Worm (Caenorhabditis elegans) whole organism, L1 larva: ENCODE results near the gene ZK1290.14.
A peak's percentile ranks its signal among the peaks of the same experiment; 100 is the strongest.

ENCODE experiments used
- C16A3.4 ChIP-seq: fragments of 150-350 bp; optimal IDR thresholded peaks from 2 replicates; lab custom pipeline; 2014; ENCODE audit warnings: missing biosample characterization, missing genetic modification characterization
- F16B12.6 ChIP-seq: fragments of 150-350 bp; optimal IDR thresholded peaks from 2 replicates; lab custom pipeline; 2014; ENCODE audit warnings: missing biosample characterization, missing genetic modification characterization
- ama-1 ChIP-seq: fragments of 150-350 bp; optimal IDR thresholded peaks from 2 replicates; lab custom pipeline; 2014
- blmp-1 ChIP-seq: fragments of 150-350 bp; optimal IDR thresholded peaks from 2 replicates; lab custom pipeline; 2014; ENCODE audit warnings: missing biosample characterization, missing genetic modification characterization
- ceh-8 ChIP-seq: fragments of 200-800 bp; sonication (Bioruptor generic); optimal IDR thresholded peaks from 2 replicates; lab custom pipeline; 2018; ENCODE audit warnings: mild to moderate bottlenecking, missing genetic modification characterization, moderate library complexity, missing compliant biosample characterization
- ces-1 ChIP-seq: fragments of 150-350 bp; optimal IDR thresholded peaks from 2 replicates; lab custom pipeline; 2014; ENCODE audit warnings: missing biosample characterization, missing genetic modification reagents, missing genetic modification characterization
- dpl-1 ChIP-seq, 3 experiments: fragments of 150-350 bp in 2 of 3; sonication (generic microtip) in 1 of 3; optimal IDR thresholded peaks; 2 replicates each; lab custom pipeline; 2014 to 2017; ENCODE audit warnings: missing biosample characterization in 3 of 3, missing genetic modification characterization in 3 of 3, missing genetic modification reagents in 3 of 3
- efl-1 ChIP-seq, 4 experiments: fragments of 150-350 bp; optimal IDR thresholded peaks in 3 of 4; peaks in 1 of 4; 1 replicate in 1 of 4; 2 replicates in 3 of 4; lab custom pipeline; 2014; ENCODE audit warnings: missing biosample characterization in 2 of 4, missing genetic modification characterization in 2 of 4, missing genetic modification reagents in 2 of 4
- efl-3 ChIP-seq: fragments of 200-800 bp; sonication (Bioruptor generic); optimal IDR thresholded peaks from 2 replicates; lab custom pipeline; 2018; ENCODE audit warnings: mild to moderate bottlenecking, missing genetic modification characterization, missing compliant biosample characterization
- elt-2 ChIP-seq: sonication (generic microtip); optimal IDR thresholded peaks from 2 replicates; lab custom pipeline; 2016; ENCODE audit warnings: missing genetic modification characterization, mild to moderate bottlenecking, inconsistent platforms, missing compliant biosample characterization, missing genetic modification reagents
- elt-3 ChIP-seq, 6 experiments: fragments of 150-350 bp in 1 of 6; sonication (generic microtip); optimal IDR thresholded peaks; 2 replicates each; lab custom pipeline; 2017 to 2018; ENCODE audit warnings: missing biosample characterization in 6 of 6, missing genetic modification characterization in 6 of 6, inconsistent platforms in 1 of 6
- fkh-10 ChIP-seq: sonication (generic microtip); optimal IDR thresholded peaks from 2 replicates; lab custom pipeline; 2017; ENCODE audit warnings: missing biosample characterization, missing genetic modification reagents, missing genetic modification characterization
- fos-1 ChIP-seq: fragments of 150-350 bp; optimal IDR thresholded peaks from 2 replicates; lab custom pipeline; 2014; ENCODE audit warnings: missing biosample characterization, missing genetic modification characterization
- grh-1 ChIP-seq: fragments of 200-800 bp; sonication (Bioruptor generic); IDR thresholded peaks from 2 replicates; pipeline ENCODE4 v1.3.6; 2022; ENCODE audit warnings: missing genetic modification reagents, missing genetic modification characterization, missing compliant biosample characterization
- isw-1 ChIP-seq: fragments of 200-800 bp; sonication (Bioruptor generic); IDR thresholded peaks from 2 replicates; pipeline ENCODE4 v1.3.6; 2022; ENCODE audit warnings: missing genetic modification characterization, missing compliant biosample characterization
- jun-1 ChIP-seq: fragments of 150-350 bp; optimal IDR thresholded peaks from 2 replicates; lab custom pipeline; 2014; ENCODE audit warnings: missing biosample characterization, missing genetic modification reagents, missing genetic modification characterization
- lin-13 ChIP-seq: fragments of 150-350 bp; optimal IDR thresholded peaks from 2 replicates; lab custom pipeline; 2014; ENCODE audit warnings: missing biosample characterization, missing genetic modification reagents, missing genetic modification characterization
- lin-15B ChIP-seq: fragments of 150-350 bp; sonication (generic microtip); optimal IDR thresholded peaks from 3 replicates; lab custom pipeline; 2014; ENCODE audit warnings: missing biosample characterization, missing genetic modification characterization
- lin-35 ChIP-seq, 2 experiments: fragments of 150-350 bp; optimal IDR thresholded peaks; 2 replicates each; lab custom pipeline; 2014; ENCODE audit warnings: missing biosample characterization in 2 of 2, missing genetic modification characterization in 2 of 2, missing genetic modification reagents in 2 of 2
- lin-39 ChIP-seq: fragments of 150-350 bp; optimal IDR thresholded peaks from 2 replicates; lab custom pipeline; 2014; ENCODE audit warnings: missing biosample characterization, missing genetic modification reagents, missing genetic modification characterization
- lir-3 ChIP-seq: sonication (generic microtip); optimal IDR thresholded peaks from 2 replicates; lab custom pipeline; 2016; ENCODE audit warnings: mild to moderate bottlenecking, missing genetic modification characterization, moderate library complexity, missing compliant biosample characterization; ENCODE audit not compliant: poor library complexity
- lsy-2 ChIP-seq, 2 experiments: fragments of 150-350 bp; optimal IDR thresholded peaks; 2 replicates each; lab custom pipeline; 2014; ENCODE audit warnings: missing biosample characterization in 2 of 2, missing genetic modification characterization in 2 of 2
- mep-1 ChIP-seq: fragments of 150-350 bp; optimal IDR thresholded peaks from 2 replicates; lab custom pipeline; 2014; ENCODE audit warnings: missing biosample characterization, missing genetic modification characterization
- nhr-19 ChIP-seq: fragments of 200-800 bp; sonication (Bioruptor generic); conservative IDR thresholded peaks from 2 replicates; pipeline ENCODE4 v1.3.6; 2022; ENCODE audit warnings: missing genetic modification characterization, missing compliant biosample characterization
- nhr-237 ChIP-seq: fragments of 150-350 bp; optimal IDR thresholded peaks from 2 replicates; lab custom pipeline; 2014; ENCODE audit warnings: missing biosample characterization, missing genetic modification characterization
- nhr-71 ChIP-seq: sonication (generic microtip); optimal IDR thresholded peaks from 2 replicates; lab custom pipeline; 2016; ENCODE audit warnings: mild to moderate bottlenecking, missing genetic modification characterization, moderate library complexity, missing compliant biosample characterization
- nhr-76 ChIP-seq: sonication (generic microtip); optimal IDR thresholded peaks from 2 replicates; lab custom pipeline; 2017; ENCODE audit warnings: missing biosample characterization, missing genetic modification characterization
- nhr-90 ChIP-seq: sonication (generic microtip); optimal IDR thresholded peaks from 2 replicates; lab custom pipeline; 2016; ENCODE audit warnings: mild to moderate bottlenecking, missing genetic modification characterization, missing compliant biosample characterization; ENCODE audit not compliant: poor library complexity
- snpc-4 ChIP-seq: fragments of 150-350 bp; optimal IDR thresholded peaks from 2 replicates; lab custom pipeline; 2014; ENCODE audit warnings: missing biosample characterization, missing genetic modification characterization
- sox-4 ChIP-seq: sonication (generic microtip); optimal IDR thresholded peaks from 2 replicates; lab custom pipeline; 2016; ENCODE audit warnings: missing genetic modification characterization, missing compliant biosample characterization
- sptf-1 ChIP-seq: fragments of 150-350 bp; optimal IDR thresholded peaks from 2 replicates; lab custom pipeline; 2014; ENCODE audit warnings: missing biosample characterization, missing genetic modification characterization
- sup-37 ChIP-seq: fragments of 200-800 bp; sonication (Bioruptor generic); optimal IDR thresholded peaks from 2 replicates; lab custom pipeline; 2018; ENCODE audit warnings: mild to moderate bottlenecking, missing genetic modification characterization, missing compliant biosample characterization
- tbx-2 ChIP-seq: sonication (generic microtip); optimal IDR thresholded peaks from 2 replicates; lab custom pipeline; 2016; ENCODE audit warnings: missing genetic modification characterization, missing compliant biosample characterization
- unc-130 ChIP-seq: fragments of 150-350 bp; optimal IDR thresholded peaks from 2 replicates; lab custom pipeline; 2017; ENCODE audit warnings: missing biosample characterization, missing genetic modification characterization, inconsistent platforms
- unc-30 ChIP-seq: sonication (generic microtip); optimal IDR thresholded peaks from 2 replicates; lab custom pipeline; 2017; ENCODE audit warnings: missing biosample characterization, missing genetic modification characterization
- unc-98 ChIP-seq: fragments of 200-800 bp; sonication (Bioruptor generic); IDR thresholded peaks from 2 replicates; pipeline ENCODE4 v1.3.6; 2022; ENCODE audit warnings: missing genetic modification characterization, missing compliant biosample characterization

Gene ZK1290.14

DNA sequence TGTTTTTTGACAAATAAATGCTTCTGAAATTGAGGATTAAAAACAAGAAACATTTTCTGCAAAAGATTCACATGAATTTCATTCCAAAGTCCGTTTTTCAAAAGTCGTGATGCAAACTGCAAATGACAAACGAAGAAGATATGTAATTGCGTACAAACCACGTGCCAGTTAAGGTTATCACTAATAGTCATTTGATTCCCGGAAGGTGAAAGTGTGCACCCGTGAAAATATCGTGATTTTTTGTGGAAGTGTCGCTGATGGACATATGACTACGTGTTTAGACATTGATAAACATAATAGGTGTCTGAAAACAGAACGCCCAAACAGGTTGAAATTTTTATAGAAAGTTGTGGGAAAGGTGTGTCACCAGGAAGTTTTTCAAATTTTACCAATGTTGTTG is 27.2 kb downstream of the ZK1290.14 start (continued):
- TF ChIP-seq C16A3.4 (peak; percentile 24), elt-3 (tag; optimal IDR thresholded peaks at IDR 0.05; lab: Kevin White, UChicago) (peak in 2 of 6 experiments; percentile 92 to 95), mep-1 (tag; lab: Kevin White, UChicago) (peak; percentile 23), unc-130 (tag; lab: Kevin White, UChicago) (peak; percentile 64), blmp-1 (tag; lab: Kevin White, UChicago) (peak; percentile 98), efl-3 (GFP tag; lab: Kevin White, UChicago) (no peak), elt-2 (tag; lab: Kevin White, UChicago) (peak; percentile 96), nhr-19 (GFP tag; lab: Robert Waterston, UW) (peak; percentile 81), nhr-71 (peak; percentile 86), lin-35 (GFP tag; optimal IDR thresholded peaks at IDR 0.05; lab: Kevin White, UChicago) (peak in 1 of 2 experiments; percentile 82), nhr-90 (tag; lab: Kevin White, UChicago) (peak; percentile 82), isw-1 (GFP tag; lab: Robert Waterston, UW) (no peak), lin-39 (tag; lab: Kevin White, UChicago) (no peak), grh-1 (GFP tag; lab: Robert Waterston, UW) (peak; percentile 84), sup-37 (GFP tag; lab: Kevin White, UChicago) (no peak), nhr-76 (no peak), lin-13 (GFP tag; lab: Kevin White, UChicago) (peak; percentile 3), dpl-1 (GFP tag; optimal IDR thresholded peaks at IDR 0.05; lab: Kevin White, UChicago) (peak; percentile 5 to 45 (median 17)), sox-4 (no peak), unc-98 (GFP tag; lab: Robert Waterston, UW) (no peak)

DNA sequence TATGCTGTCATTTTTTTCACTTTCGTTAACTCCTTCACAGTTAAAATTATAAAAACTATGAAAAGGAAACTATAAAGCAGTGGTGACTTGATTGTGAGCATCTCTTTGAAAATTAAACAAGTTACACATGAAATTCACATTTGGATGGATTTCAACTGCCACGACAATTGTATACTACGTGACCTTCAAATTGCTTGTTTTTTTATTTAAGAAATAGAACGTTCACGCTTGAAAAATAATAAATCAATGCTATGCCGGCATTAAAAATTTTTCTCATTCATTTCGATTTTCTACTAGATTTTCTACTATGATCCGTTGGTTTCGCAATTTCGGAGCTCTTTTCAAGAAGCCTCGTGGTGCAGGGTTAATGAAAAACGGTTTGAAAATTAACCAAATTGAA is 29.9 kb downstream of the ZK1290.14 start, which contains the start of the genes ZK1290.7 and rnh-1.1:
Gene ZK1290.7, minus strand, starts transcription at position 101 of the 400 bp plus-strand sequence.
Gene rnh-1.1, plus strand, starts transcription at position 281 of the 400 bp plus-strand sequence.
- no peak for TF ChIP-seq efl-1 (optimal IDR thresholded peaks at IDR 0.05; lab: Kevin White, UChicago)
- TF ChIP-seq efl-1 (GFP tag; optimal IDR thresholded peaks at IDR 0.05 in 1 of 2; lab: Kevin White, UChicago): no peak
- TF ChIP-seq ama-1 (lab: Kevin White, UChicago): no peak
- TF ChIP-seq nhr-71: no peak
- TF ChIP-seq tbx-2 (tag; lab: Kevin White, UChicago): no peak
- no peak for TF ChIP-seq snpc-4 (tag; lab: Kevin White, UChicago)
- no peak for TF ChIP-seq lin-15B (tag; lab: Kevin White, UChicago)
- TF ChIP-seq lin-13 (GFP tag; lab: Kevin White, UChicago): no peak
- TF ChIP-seq ces-1: no peak
- TF ChIP-seq elt-3 (tag; optimal IDR thresholded peaks at IDR 0.05; lab: Kevin White, UChicago): no peak
- TF ChIP-seq nhr-90 (tag; lab: Kevin White, UChicago): no peak
- no peak for TF ChIP-seq jun-1 (tag; lab: Kevin White, UChicago)

DNA sequence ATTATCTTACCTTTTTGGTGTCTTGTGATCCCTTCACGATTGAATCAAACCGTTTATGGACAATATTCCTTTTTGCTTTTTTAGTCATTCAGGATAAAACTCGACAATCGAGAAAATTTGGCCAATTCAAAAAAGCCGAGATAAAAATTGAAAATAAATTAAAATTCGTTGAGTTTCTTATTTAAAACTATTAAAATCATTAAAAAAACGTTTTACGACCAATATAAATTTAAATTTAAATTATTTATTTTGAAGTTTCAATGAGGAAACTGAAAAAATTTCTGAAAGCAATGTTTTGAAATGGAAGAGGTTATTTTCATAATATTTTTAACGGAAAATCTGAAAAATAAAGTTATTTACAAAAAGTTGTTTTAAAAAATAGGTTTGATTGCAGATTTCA is 32.1 kb downstream of the ZK1290.14 start, which contains the start of gene ZK1290.15:
Gene ZK1290.15, plus strand, starts transcription at position 301 of the 400 bp plus-strand sequence.
- no peak for TF ChIP-seq fos-1 (tag; lab: Kevin White, UChicago)
- no peak for TF ChIP-seq nhr-76
- no peak for TF ChIP-seq lir-3 (tag; lab: Kevin White, UChicago)

DNA sequence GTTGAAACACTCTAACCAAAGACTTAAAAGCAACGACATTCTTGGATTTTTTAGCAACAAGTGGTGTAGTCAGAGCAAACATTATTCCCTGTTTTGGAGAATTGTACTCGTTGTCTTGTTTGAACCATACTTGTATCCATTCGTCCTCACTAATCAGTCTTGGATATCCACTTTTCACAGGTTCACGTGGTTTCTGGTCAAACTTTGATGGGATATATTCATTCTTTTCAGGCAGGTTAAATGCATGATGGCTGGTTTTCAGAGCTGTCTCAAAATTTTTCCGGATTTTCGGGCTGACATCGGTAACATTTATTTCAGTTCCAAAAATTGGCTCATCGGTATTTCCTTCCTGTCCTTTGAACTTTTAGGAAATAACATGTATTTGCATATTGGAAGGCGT is 34.0 kb downstream of the ZK1290.14 start:
- TF ChIP-seq efl-1 (optimal IDR thresholded peaks at IDR 0.05; lab: Kevin White, UChicago) (no peak), efl-1 (GFP tag; optimal IDR thresholded peaks at IDR 0.05 in 1 of 2; lab: Kevin White, UChicago) (peak in 1 of 2 experiments; percentile 62), unc-30 (no peak)

DNA sequence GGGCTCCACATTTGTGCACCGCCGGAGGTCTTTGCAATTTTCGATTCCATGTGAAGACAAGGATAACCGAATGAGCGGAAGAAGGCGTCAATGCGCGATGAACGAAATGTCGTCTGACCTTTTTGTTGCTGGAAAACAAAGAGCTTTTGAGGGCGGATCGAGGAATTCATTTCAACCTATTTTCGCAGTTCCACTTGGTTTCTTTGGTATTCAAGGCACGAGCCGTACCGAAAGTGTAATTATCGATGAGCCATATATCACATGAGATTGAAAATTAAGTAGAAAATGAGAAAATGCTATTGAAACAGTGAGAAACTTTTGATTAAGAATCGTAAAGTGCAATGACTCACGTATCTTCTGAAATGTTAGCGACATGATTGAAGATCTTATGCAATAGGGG is 36.2 kb downstream of the ZK1290.14 start, which contains the start of gene glb-9:
Gene glb-9, minus strand, starts transcription at position 101 of the 400 bp plus-strand sequence.
- TF ChIP-seq fkh-10 (GFP tag; lab: Kevin White, UChicago): no peak
- no peak for TF ChIP-seq nhr-90 (tag; lab: Kevin White, UChicago)
- TF ChIP-seq F16B12.6 (tag; lab: Kevin White, UChicago): no peak
- TF ChIP-seq sox-4: no peak
- no peak for TF ChIP-seq nhr-237 (tag; lab: Kevin White, UChicago)
- TF ChIP-seq nhr-76: no peak
- no peak for TF ChIP-seq lsy-2 (tag; optimal IDR thresholded peaks at IDR 0.05; lab: Kevin White, UChicago)
- no peak for TF ChIP-seq isw-1 (GFP tag; lab: Robert Waterston, UW)
- no peak for TF ChIP-seq sptf-1 (tag; lab: Kevin White, UChicago)
- no peak for TF ChIP-seq ceh-8 (GFP tag; lab: Kevin White, UChicago)
